Worm (Caenorhabditis elegans): ENCODE results near the gene H39E23.3.

- TF ChIP-seq nhr-11 (tag; optimal IDR thresholded peaks at IDR 0.05) (no peak), ceh-24 (tag; optimal IDR thresholded peaks at IDR 0.05) (no peak), ceh-22 (tag; optimal IDR thresholded peaks at IDR 0.05) (no peak), Y22D7AL.16 (tag; optimal IDR thresholded peaks at IDR 0.05) (no peak), sox-2 (GFP tag; IDR thresholded peaks at IDR 0.05) (no peak), K02D7.2 (tag; optimal IDR thresholded peaks at IDR 0.05) (no peak), F13H6.1 (tag; optimal IDR thresholded peaks at IDR 0.05) (no peak), ets-4 (tag; optimal IDR thresholded peaks at IDR 0.05) (no peak), sdc-2 (tag; optimal IDR thresholded peaks at IDR 0.05) (no peak), pha-4 (tag; optimal IDR thresholded peaks at IDR 0.05) (no peak)
Observed at ce11 chrV:14074160-14074559, 33.5 kb upstream of the H39E23.3 start, which contains the start of gene D1086.11.
